Worm (Caenorhabditis elegans) whole organism, L4 larva: Measurements from ENCODE around the gene fbxb-41.

Source experiments
- R02D3.7 ChIP-seq: fragments of 150-350 bp; sonication (generic microtip); optimal IDR thresholded peaks from 3 replicates; lab custom pipeline; 2014; ENCODE audit warnings: missing biosample characterization, missing genetic modification characterization
- Y48G9A.11 ChIP-seq: fragments of 200-800 bp; sonication (Bioruptor generic); IDR thresholded peaks from 2 replicates; pipeline ENCODE4 v1.3.6; 2022; ENCODE audit warnings: missing genetic modification reagents, missing genetic modification characterization, missing compliant biosample characterization
- nhr-76 ChIP-seq: fragments of 150-350 bp; optimal IDR thresholded peaks from 2 replicates; lab custom pipeline; 2014; ENCODE audit warnings: missing biosample characterization, missing genetic modification characterization
- pqm-1 ChIP-seq: sonication (generic microtip); optimal IDR thresholded peaks from 2 replicates; lab custom pipeline; 2017; ENCODE audit warnings: missing biosample characterization, missing genetic modification characterization
- skn-1 ChIP-seq: fragments of 150-350 bp; optimal IDR thresholded peaks from 2 replicates; lab custom pipeline; 2014; ENCODE audit warnings: missing biosample characterization, missing genetic modification characterization

ce11 chrII:1066907-1067306, 24.8 kb upstream of the fbxb-41 start, which contains the start of gene K02E7.10:
- TF ChIP-seq skn-1 (tag; lab: Kevin White, UChicago) (no peak), pqm-1 (tag; lab: Kevin White, UChicago) (no peak), nhr-76 (tag; lab: Kevin White, UChicago) (no peak), R02D3.7 (tag; lab: Kevin White, UChicago) (no peak), Y48G9A.11 (GFP tag; lab: Robert Waterston, UW) (no peak)
